Worm (Caenorhabditis elegans) whole organism, L4 larva: ENCODE results near the gene jamp-1.
A peak's percentile ranks its signal among the peaks of the same experiment; 100 is the strongest.

Experiments used
- F10B5.3 ChIP-seq: sonication (generic microtip); optimal IDR thresholded peaks from 2 replicates; lab custom pipeline; 2016; ENCODE audit warnings: mild to moderate bottlenecking, missing genetic modification characterization, missing compliant biosample characterization
- F26F4.8 ChIP-seq: fragments of 200-800 bp; sonication (Bioruptor generic); conservative IDR thresholded peaks from 2 replicates; pipeline ENCODE4 v1.3.6; 2022; ENCODE audit warnings: missing genetic modification characterization, missing compliant biosample characterization
- T26A8.4 ChIP-seq: fragments of 200-800 bp; sonication (Bioruptor generic); IDR thresholded peaks from 2 replicates; pipeline ENCODE4 v1.3.6; 2022; ENCODE audit warnings: missing genetic modification characterization, missing compliant biosample characterization
- Y105C5A.15 ChIP-seq: fragments of 200-800 bp; sonication (Bioruptor generic); IDR thresholded peaks from 2 replicates; pipeline ENCODE4 v1.3.6; 2022; ENCODE audit warnings: missing genetic modification characterization, missing compliant biosample characterization
- Y75B8A.6 ChIP-seq: fragments of 200-800 bp; sonication (Bioruptor generic); IDR thresholded peaks from 2 replicates; pipeline ENCODE4 v1.3.6; 2022; ENCODE audit warnings: missing genetic modification reagents, missing genetic modification characterization, missing compliant biosample characterization
- ZK337.2 ChIP-seq: fragments of 200-800 bp; sonication (Bioruptor generic); IDR thresholded peaks from 2 replicates; pipeline ENCODE4 v1.3.6; 2022; ENCODE audit warnings: missing genetic modification reagents, missing genetic modification characterization, missing compliant biosample characterization
- aha-1 ChIP-seq: fragments of 150-350 bp; peaks from one replicate; lab custom pipeline; 2014; ENCODE audit warnings: missing biosample characterization, missing genetic modification characterization
- ama-1 ChIP-seq: fragments of 150-350 bp; optimal IDR thresholded peaks from 2 replicates; lab custom pipeline; 2014; ENCODE audit warnings: inconsistent platforms, mixed read lengths
- ceh-28 ChIP-seq: fragments of 150-350 bp; optimal IDR thresholded peaks from 2 replicates; lab custom pipeline; 2014; ENCODE audit warnings: missing biosample characterization, missing genetic modification reagents, missing genetic modification characterization
- ceh-32 ChIP-seq: sonication (generic microtip); optimal IDR thresholded peaks from 2 replicates; lab custom pipeline; 2016; ENCODE audit warnings: mild to moderate bottlenecking, missing genetic modification characterization, missing compliant biosample characterization; ENCODE audit not compliant: poor library complexity
- ceh-44 ChIP-seq: fragments of 200-800 bp; sonication (Bioruptor generic); IDR thresholded peaks from 2 replicates; pipeline ENCODE4 v1.3.6; 2022; ENCODE audit warnings: missing genetic modification reagents, missing genetic modification characterization, missing compliant biosample characterization
- ceh-62 ChIP-seq: sonication (generic microtip); optimal IDR thresholded peaks from 2 replicates; lab custom pipeline; 2017; ENCODE audit warnings: missing biosample characterization, missing genetic modification characterization
- cey-2 ChIP-seq: sonication (generic microtip); optimal IDR thresholded peaks from 3 replicates; lab custom pipeline; 2017; ENCODE audit warnings: missing genetic modification characterization, mild to moderate bottlenecking, missing compliant biosample characterization, antibody characterized with exemption, borderline replicate concordance; ENCODE audit not compliant: insufficient read depth
- daf-16 ChIP-seq, 3 experiments: sonication (generic microtip); optimal IDR thresholded peaks; 2 replicates each; lab custom pipeline; 2016 to 2017; ENCODE audit warnings: missing genetic modification characterization in 3 of 3, missing genetic modification reagents in 3 of 3, mild to moderate bottlenecking in 2 of 3, missing compliant biosample characterization in 2 of 3, missing biosample characterization in 1 of 3, moderate library complexity in 1 of 3
- dmd-6 ChIP-seq: fragments of 200-800 bp; sonication (Bioruptor generic); IDR thresholded peaks from 2 replicates; pipeline ENCODE4 v1.3.6; 2022; ENCODE audit warnings: missing genetic modification reagents, missing genetic modification characterization, missing compliant biosample characterization
- dmd-8 ChIP-seq: fragments of 200-800 bp; sonication (Bioruptor generic); IDR thresholded peaks from 2 replicates; pipeline ENCODE4 v1.3.6; 2022; ENCODE audit warnings: missing genetic modification characterization, missing compliant biosample characterization
- dpl-1 ChIP-seq: fragments of 150-350 bp; optimal IDR thresholded peaks from 2 replicates; lab custom pipeline; 2014; ENCODE audit warnings: missing biosample characterization, missing genetic modification reagents, missing genetic modification characterization
- egl-27 ChIP-seq: sonication (generic microtip); optimal IDR thresholded peaks from 3 replicates; lab custom pipeline; 2017; ENCODE audit warnings: missing biosample characterization, missing genetic modification reagents, missing genetic modification characterization
- gei-8 ChIP-seq: fragments of 200-800 bp; sonication (Bioruptor generic); optimal IDR thresholded peaks from 2 replicates; lab custom pipeline; 2018; ENCODE audit warnings: mild to moderate bottlenecking, missing genetic modification characterization, missing compliant biosample characterization
- hmg-1.1 ChIP-seq: fragments of 200-800 bp; sonication (Bioruptor generic); IDR thresholded peaks from 2 replicates; pipeline ENCODE4 v1.3.6; 2022; ENCODE audit warnings: missing genetic modification reagents, missing genetic modification characterization, missing compliant biosample characterization
- jun-1 ChIP-seq: fragments of 150-350 bp; optimal IDR thresholded peaks from 2 replicates; lab custom pipeline; 2014; ENCODE audit warnings: missing biosample characterization, missing genetic modification reagents, missing genetic modification characterization
- lin-1 ChIP-seq: fragments of 200-800 bp; sonication (Bioruptor generic); IDR thresholded peaks from 2 replicates; pipeline ENCODE4 v1.3.6; 2022; ENCODE audit warnings: missing genetic modification reagents, missing genetic modification characterization, missing compliant biosample characterization
- lin-13 ChIP-seq: fragments of 150-350 bp; optimal IDR thresholded peaks from 2 replicates; lab custom pipeline; 2014; ENCODE audit warnings: missing biosample characterization, missing genetic modification reagents, missing genetic modification characterization
- lin-15B ChIP-seq: fragments of 150-350 bp; sonication (generic microtip); optimal IDR thresholded peaks from 3 replicates; lab custom pipeline; 2014; ENCODE audit warnings: missing biosample characterization, missing genetic modification characterization
- lin-38 ChIP-seq: fragments of 200-800 bp; sonication (Bioruptor generic); IDR thresholded peaks from 2 replicates; pipeline ENCODE4 v1.3.6; 2022; ENCODE audit warnings: missing genetic modification reagents, missing genetic modification characterization, missing compliant biosample characterization
- lir-3 ChIP-seq: sonication (generic microtip); optimal IDR thresholded peaks from 2 replicates; lab custom pipeline; 2016; ENCODE audit warnings: mild to moderate bottlenecking, missing genetic modification characterization, missing compliant biosample characterization
- lsy-2 ChIP-seq, 2 experiments: fragments of 150-350 bp in 1 of 2; sonication (generic microtip) in 1 of 2; optimal IDR thresholded peaks; 2 replicates each; lab custom pipeline; 2014 to 2017; ENCODE audit warnings: missing biosample characterization in 2 of 2, missing genetic modification characterization in 2 of 2
- madf-9 ChIP-seq: fragments of 200-800 bp; sonication (Bioruptor generic); conservative IDR thresholded peaks from 2 replicates; pipeline ENCODE4 v1.3.6; 2022; ENCODE audit warnings: missing genetic modification reagents, missing genetic modification characterization, missing compliant biosample characterization
- mdl-1 ChIP-seq, 2 experiments: fragments of 150-350 bp in 1 of 2; sonication (generic microtip) in 1 of 2; optimal IDR thresholded peaks; 2 replicates each; lab custom pipeline; 2014 to 2017; ENCODE audit warnings: missing biosample characterization in 2 of 2, missing genetic modification characterization in 2 of 2
- mdt-29 ChIP-seq: fragments of 200-800 bp; sonication (Bioruptor generic); IDR thresholded peaks from 2 replicates; pipeline ENCODE4 v1.3.6; 2022; ENCODE audit warnings: missing genetic modification reagents, missing genetic modification characterization, missing compliant biosample characterization
- mep-1 ChIP-seq: fragments of 150-350 bp; sonication (generic microtip); optimal IDR thresholded peaks from 3 replicates; lab custom pipeline; 2014; ENCODE audit warnings: missing biosample characterization, missing genetic modification characterization
- nhr-102 ChIP-seq: sonication (generic microtip); optimal IDR thresholded peaks from 2 replicates; lab custom pipeline; 2016; ENCODE audit warnings: mild to moderate bottlenecking, missing genetic modification characterization, moderate library complexity, missing compliant biosample characterization
- nhr-11 ChIP-seq: fragments of 150-350 bp; optimal IDR thresholded peaks from 2 replicates; lab custom pipeline; 2014; ENCODE audit warnings: missing biosample characterization, missing genetic modification characterization
- nhr-25 ChIP-seq: sonication (generic microtip); optimal IDR thresholded peaks from 2 replicates; lab custom pipeline; 2017; ENCODE audit warnings: missing genetic modification characterization, mild to moderate bottlenecking, missing compliant biosample characterization, antibody characterized with exemption, moderate library complexity, borderline replicate concordance; ENCODE audit not compliant: insufficient read depth
- nhr-28 ChIP-seq: fragments of 150-350 bp; optimal IDR thresholded peaks from 2 replicates; lab custom pipeline; 2014; ENCODE audit warnings: missing biosample characterization, missing genetic modification characterization
- nhr-42 ChIP-seq: fragments of 200-800 bp; sonication (Bioruptor generic); IDR thresholded peaks from 2 replicates; pipeline ENCODE4 v1.3.6; 2022; ENCODE audit warnings: missing genetic modification characterization, missing compliant biosample characterization
- nhr-6 ChIP-seq: fragments of 150-350 bp; optimal IDR thresholded peaks from 2 replicates; lab custom pipeline; 2014; ENCODE audit warnings: missing biosample characterization, missing genetic modification characterization
- nhr-77 ChIP-seq: fragments of 150-350 bp; optimal IDR thresholded peaks from 2 replicates; lab custom pipeline; 2014; ENCODE audit warnings: missing biosample characterization, missing genetic modification characterization
- pha-4 ChIP-seq, 2 experiments: fragments of 150-350 bp in 1 of 2; fragments of 200-800 bp in 1 of 2; sonication (Bioruptor generic) in 1 of 2; IDR thresholded peaks in 1 of 2; optimal IDR thresholded peaks in 1 of 2; 2 replicates each; pipeline versions ENCODE4 v1.3.6 to Lab custom; 2014 to 2022; ENCODE audit warnings: missing genetic modification characterization in 2 of 2, missing genetic modification reagents in 2 of 2, missing biosample characterization in 1 of 2, missing compliant biosample characterization in 1 of 2
- rbr-2 ChIP-seq: sonication (generic microtip); optimal IDR thresholded peaks from 2 replicates; lab custom pipeline; 2016; ENCODE audit warnings: missing genotype, missing genetic modification characterization, missing compliant biosample characterization
- sdz-12 ChIP-seq: fragments of 200-800 bp; sonication (Bioruptor generic); optimal IDR thresholded peaks from 2 replicates; lab custom pipeline; 2018; ENCODE audit warnings: mild to moderate bottlenecking, missing genetic modification characterization, missing compliant biosample characterization
- snpc-1.2 ChIP-seq: fragments of 200-800 bp; sonication (Bioruptor generic); IDR thresholded peaks from 2 replicates; pipeline ENCODE4 v1.3.6; 2022; ENCODE audit warnings: missing genetic modification reagents, missing genetic modification characterization, missing compliant biosample characterization
- tra-1 ChIP-seq: fragments of 200-800 bp; sonication (Bioruptor generic); IDR thresholded peaks from 2 replicates; pipeline ENCODE4 v1.3.6; 2022; ENCODE audit warnings: missing genetic modification reagents, missing genetic modification characterization, missing compliant biosample characterization
- unc-130 ChIP-seq: sonication (generic microtip); optimal IDR thresholded peaks from 2 replicates; lab custom pipeline; 2016; ENCODE audit warnings: missing genetic modification reagents, missing genetic modification characterization, missing compliant biosample characterization
- unc-62 ChIP-seq, 3 experiments: fragments of 150-350 bp in 1 of 3; sonication (generic microtip); optimal IDR thresholded peaks in 2 of 3; peaks in 1 of 3; 1 replicate in 1 of 3; 2 replicates in 2 of 3; lab custom pipeline; 2014 to 2017; ENCODE audit warnings: missing biosample characterization in 3 of 3, missing genetic modification characterization in 3 of 3, missing genetic modification reagents in 3 of 3, missing genotype in 1 of 3
- zag-1 ChIP-seq: fragments of 150-350 bp; optimal IDR thresholded peaks from 2 replicates; lab custom pipeline; 2014; ENCODE audit warnings: missing biosample characterization, missing genetic modification characterization
- zfp-2 ChIP-seq: sonication (generic microtip); optimal IDR thresholded peaks from 2 replicates; lab custom pipeline; 2016; ENCODE audit warnings: mild to moderate bottlenecking, missing genetic modification characterization, missing compliant biosample characterization
- zfp-3 ChIP-seq: fragments of 200-800 bp; sonication (Bioruptor generic); conservative IDR thresholded peaks from 2 replicates; pipeline ENCODE4 v1.3.6; 2022; ENCODE audit warnings: missing genetic modification reagents, missing genetic modification characterization, missing compliant biosample characterization
- ztf-11 ChIP-seq: fragments of 150-350 bp; optimal IDR thresholded peaks from 2 replicates; lab custom pipeline; 2014; ENCODE audit warnings: missing biosample characterization, missing genetic modification characterization
- ztf-7 ChIP-seq: fragments of 150-350 bp; optimal IDR thresholded peaks from 2 replicates; lab custom pipeline; 2014; ENCODE audit warnings: missing biosample characterization, missing genetic modification characterization

jamp-1 gene

ce11 chrV:6098755-6099155, 47.7 kb upstream of the jamp-1 start:
- TF ChIP-seq lin-38 (GFP tag; lab: Robert Waterston, UW), result peak; percentile 39
- peak; percentile 66 for TF ChIP-seq mep-1
- TF ChIP-seq nhr-25 (tag; lab: Kevin White, UChicago), result no peak
- TF ChIP-seq unc-62 (GFP tag; optimal IDR thresholded peaks at IDR 0.05 in 1 of 2; lab: Kevin White, UChicago), result peak in 1 of 2 experiments; percentile 84
- no peak for TF ChIP-seq unc-62 (tag; optimal IDR thresholded peaks at IDR 0.05; lab: Kevin White, UChicago)
- peak; percentile 51 for TF ChIP-seq zfp-3
- TF ChIP-seq sdz-12 (GFP tag; lab: Kevin White, UChicago), result no peak
- peak; percentile 24 for TF ChIP-seq lin-13 (GFP tag; lab: Kevin White, UChicago)
- no peak for TF ChIP-seq nhr-77
- no peak for TF ChIP-seq zag-1 (tag; lab: Kevin White, UChicago)
- TF ChIP-seq hmg-1.1 (GFP tag; lab: Robert Waterston, UW), result no peak
- no peak for TF ChIP-seq lin-15B (tag; lab: Kevin White, UChicago)
- no peak for TF ChIP-seq jun-1
- no peak for TF ChIP-seq ceh-62 (tag; lab: Kevin White, UChicago)
- TF ChIP-seq egl-27 (tag; lab: Kevin White, UChicago), result no peak
- no peak for TF ChIP-seq lir-3 (tag; lab: Kevin White, UChicago)
- TF ChIP-seq nhr-6, result no peak
- peak; percentile 52; the same call in 1 of the 2 replicates for TF ChIP-seq T26A8.4
- no peak for TF ChIP-seq ceh-44
- TF ChIP-seq F10B5.3, result peak; percentile 23
- no peak for TF ChIP-seq ama-1 (lab: Kevin White, UChicago)
- TF ChIP-seq unc-130 (GFP tag; lab: Kevin White, UChicago), result no peak
- no peak for TF ChIP-seq mdl-1 (tag; optimal IDR thresholded peaks at IDR 0.05; lab: Kevin White, UChicago)
- no peak for TF ChIP-seq ztf-7 (tag; lab: Kevin White, UChicago)
- TF ChIP-seq Y105C5A.15 (GFP tag; lab: Robert Waterston, UW), result no peak
- TF ChIP-seq madf-9 (GFP tag; lab: Robert Waterston, UW), result no peak
- TF ChIP-seq nhr-42 (GFP tag; lab: Robert Waterston, UW), result no peak
- TF ChIP-seq nhr-28 (tag; lab: Kevin White, UChicago), result no peak
- no peak for TF ChIP-seq rbr-2 (tag; lab: Kevin White, UChicago)
- TF ChIP-seq cey-2 (tag; lab: Kevin White, UChicago), result no peak
- TF ChIP-seq gei-8 (GFP tag; lab: Kevin White, UChicago), result no peak
- no peak for TF ChIP-seq nhr-11
- peak in 1 of 2 experiments; percentile 65 for TF ChIP-seq lsy-2 (tag; optimal IDR thresholded peaks at IDR 0.05; lab: Kevin White, UChicago)
- TF ChIP-seq ZK337.2 (GFP tag; lab: Robert Waterston, UW), result no peak
- TF ChIP-seq dmd-6, result no peak
- TF ChIP-seq daf-16 (GFP tag; optimal IDR thresholded peaks at IDR 0.05; lab: Kevin White, UChicago), result peak in 1 of 2 experiments; percentile 3
- peak; percentile 61 for TF ChIP-seq daf-16 (tag; optimal IDR thresholded peaks at IDR 0.05; lab: Kevin White, UChicago)
- no peak for TF ChIP-seq dmd-8 (GFP tag; lab: Robert Waterston, UW)
- no peak for TF ChIP-seq zfp-2
- TF ChIP-seq nhr-102 (tag; lab: Kevin White, UChicago), result peak; percentile 55
- TF ChIP-seq ceh-32 (tag; lab: Kevin White, UChicago), result no peak
- peak; percentile 77 for TF ChIP-seq aha-1
- peak; percentile 36; the same call in 1 of the 2 replicates for TF ChIP-seq Y75B8A.6 (GFP tag; lab: Robert Waterston, UW)
- no peak for TF ChIP-seq lin-1 (GFP tag; lab: Robert Waterston, UW)
- no peak for TF ChIP-seq ceh-28 (tag; lab: Kevin White, UChicago)
- TF ChIP-seq snpc-1.2 (GFP tag; lab: Robert Waterston, UW), result 0 out of 2 replicates have a peak, but pooled peaks have one; percentile 10
- peak; percentile 43; the same call in 1 of the 2 replicates for TF ChIP-seq pha-4 (GFP tag; IDR thresholded peaks at IDR 0.05; lab: Robert Waterston, UW)
- TF ChIP-seq pha-4 (tag; optimal IDR thresholded peaks at IDR 0.05; lab: Kevin White, UChicago), result no peak
- no peak for TF ChIP-seq ztf-11 (tag; lab: Kevin White, UChicago)
- TF ChIP-seq mdt-29 (GFP tag; lab: Robert Waterston, UW), result no peak
- 0 out of 2 replicates have a peak, but pooled peaks have one; percentile 13 for TF ChIP-seq tra-1
- TF ChIP-seq F26F4.8, result no peak
- TF ChIP-seq dpl-1 (GFP tag; lab: Kevin White, UChicago), result no peak
